Worm (Caenorhabditis elegans) whole organism, young adult: ENCODE data around the gene sna-2.
"Not testable (repeated sequence)": the region's sequence is repeated elsewhere in the genome, so short reads cannot be mapped to it uniquely, and the experiment has no call there.

Experiments used
- B0261.1 ChIP-seq: sonication (generic microtip); optimal IDR thresholded peaks from 2 replicates; lab custom pipeline; 2016; ENCODE audit warnings: mild to moderate bottlenecking, missing genetic modification characterization, moderate library complexity, missing compliant biosample characterization
- F10E7.11 ChIP-seq: sonication (generic microtip); optimal IDR thresholded peaks from 2 replicates; lab custom pipeline; 2017; ENCODE audit warnings: mild to moderate bottlenecking, missing genetic modification characterization, moderate library complexity, missing compliant biosample characterization
- F23B12.7 ChIP-seq: sonication (generic microtip); optimal IDR thresholded peaks from 2 replicates; lab custom pipeline; 2017; ENCODE audit warnings: missing genetic modification characterization, mild to moderate bottlenecking, missing compliant biosample characterization, antibody characterized with exemption, moderate library complexity; ENCODE audit not compliant: insufficient read depth
- F33H1.4 ChIP-seq: fragments of 200-800 bp; sonication (Bioruptor generic); IDR thresholded peaks from 2 replicates; pipeline ENCODE4 v1.3.6; 2022; ENCODE audit warnings: missing genetic modification reagents, missing genetic modification characterization, missing compliant biosample characterization
- F39B2.1 ChIP-seq: fragments of 200-800 bp; sonication (Bioruptor generic); IDR thresholded peaks from 2 replicates; pipeline ENCODE4 v1.3.6; 2022; ENCODE audit warnings: missing genetic modification reagents, missing genetic modification characterization, missing compliant biosample characterization
- K12H6.12 ChIP-seq: fragments of 200-800 bp; sonication (Bioruptor generic); optimal IDR thresholded peaks from 2 replicates; lab custom pipeline; 2018; ENCODE audit warnings: mild to moderate bottlenecking, missing genetic modification characterization, missing compliant biosample characterization
- aptf-2 ChIP-seq: fragments of 200-800 bp; sonication (Bioruptor generic); conservative IDR thresholded peaks from 2 replicates; pipeline ENCODE4 v1.3.6; 2022; ENCODE audit warnings: missing genetic modification reagents, missing genetic modification characterization, missing compliant biosample characterization
- athp-1 ChIP-seq: sonication (generic microtip); optimal IDR thresholded peaks from 2 replicates; lab custom pipeline; 2017; ENCODE audit warnings: mild to moderate bottlenecking, missing genetic modification characterization, missing compliant biosample characterization
- bed-1 ChIP-seq: fragments of 200-800 bp; sonication (Bioruptor generic); IDR thresholded peaks from 2 replicates; pipeline ENCODE4 v1.3.6; 2022; ENCODE audit warnings: missing genetic modification reagents, missing genetic modification characterization, missing compliant biosample characterization
- cebp-1 ChIP-seq, 2 experiments: fragments of 200-800 bp in 1 of 2; sonication (Bioruptor generic) in 1 of 2; sonication (generic microtip) in 1 of 2; IDR thresholded peaks in 1 of 2; optimal IDR thresholded peaks in 1 of 2; 2 replicates each; pipeline versions ENCODE4 v1.3.6 to Lab custom; 2017 to 2022; ENCODE audit warnings: missing compliant biosample characterization in 2 of 2, missing genetic modification characterization in 2 of 2, mild to moderate bottlenecking in 1 of 2, missing genetic modification reagents in 1 of 2, moderate library complexity in 1 of 2
- ceh-100 ChIP-seq: fragments of 200-800 bp; sonication (Bioruptor generic); IDR thresholded peaks from 2 replicates; pipeline ENCODE4 v1.3.6; 2022; ENCODE audit warnings: missing genetic modification reagents, missing genetic modification characterization, missing compliant biosample characterization
- ceh-79 ChIP-seq: sonication (generic microtip); optimal IDR thresholded peaks from 2 replicates; lab custom pipeline; 2017; ENCODE audit warnings: mild to moderate bottlenecking, missing genetic modification characterization, missing compliant biosample characterization
- chd-7 ChIP-seq: sonication (generic microtip); optimal IDR thresholded peaks from 2 replicates; lab custom pipeline; 2016; ENCODE audit warnings: mild to moderate bottlenecking, missing genetic modification characterization, moderate library complexity, missing compliant biosample characterization
- ekl-4 ChIP-seq: fragments of 200-800 bp; sonication (Bioruptor generic); IDR thresholded peaks from 2 replicates; pipeline ENCODE4 v1.3.6; 2022; ENCODE audit warnings: missing genetic modification reagents, missing genetic modification characterization, missing compliant biosample characterization
- him-1 ChIP-seq: sonication (generic microtip); optimal IDR thresholded peaks from 2 replicates; lab custom pipeline; 2016; ENCODE audit warnings: missing genotype, missing genetic modification reagents, missing genetic modification characterization, missing compliant biosample characterization
- hlh-12 ChIP-seq: sonication (generic microtip); optimal IDR thresholded peaks from 2 replicates; lab custom pipeline; 2016; ENCODE audit warnings: missing genetic modification characterization, missing compliant biosample characterization
- hsf-1 ChIP-seq: fragments of 200-800 bp; sonication (Bioruptor generic); IDR thresholded peaks from 2 replicates; pipeline ENCODE4 v1.3.6; 2022; ENCODE audit warnings: missing genetic modification reagents, missing genetic modification characterization, missing compliant biosample characterization
- lin-40 ChIP-seq: sonication (generic microtip); optimal IDR thresholded peaks from 2 replicates; lab custom pipeline; 2016; ENCODE audit warnings: missing genetic modification characterization, mild to moderate bottlenecking, missing compliant biosample characterization, missing genotype, missing genetic modification reagents
- madf-10 ChIP-seq: sonication (generic microtip); optimal IDR thresholded peaks from 2 replicates; lab custom pipeline; 2016; ENCODE audit warnings: mild to moderate bottlenecking, missing genetic modification characterization, missing compliant biosample characterization
- nfya-1 ChIP-seq: sonication (generic microtip); optimal IDR thresholded peaks from 2 replicates; lab custom pipeline; 2017; ENCODE audit warnings: antibody characterized with exemption, missing compliant biosample characterization, missing genetic modification characterization, borderline replicate concordance; ENCODE audit not compliant: insufficient read depth
- nhr-90 ChIP-seq: sonication (generic microtip); optimal IDR thresholded peaks from 2 replicates; lab custom pipeline; 2016; ENCODE audit warnings: missing genotype, mild to moderate bottlenecking, missing genetic modification characterization, missing compliant biosample characterization
- rcor-1 ChIP-seq: fragments of 200-800 bp; sonication (Bioruptor generic); IDR thresholded peaks from 2 replicates; pipeline ENCODE4 v1.3.6; 2022; ENCODE audit warnings: missing genetic modification reagents, missing genetic modification characterization, missing compliant biosample characterization
- unc-62 ChIP-seq: fragments of 150-350 bp; optimal IDR thresholded peaks from 2 replicates; lab custom pipeline; 2014; ENCODE audit warnings: missing biosample characterization, missing genetic modification reagents, missing genetic modification characterization
- ztf-22 ChIP-seq: fragments of 200-800 bp; sonication (Bioruptor generic); optimal IDR thresholded peaks from 2 replicates; lab custom pipeline; 2018; ENCODE audit warnings: mild to moderate bottlenecking, missing genetic modification characterization, moderate library complexity, missing compliant biosample characterization
- ztf-26 ChIP-seq: sonication (generic microtip); optimal IDR thresholded peaks from 2 replicates; lab custom pipeline; 2017; ENCODE audit warnings: missing genetic modification characterization, missing compliant biosample characterization

sna-2 gene

DNA sequence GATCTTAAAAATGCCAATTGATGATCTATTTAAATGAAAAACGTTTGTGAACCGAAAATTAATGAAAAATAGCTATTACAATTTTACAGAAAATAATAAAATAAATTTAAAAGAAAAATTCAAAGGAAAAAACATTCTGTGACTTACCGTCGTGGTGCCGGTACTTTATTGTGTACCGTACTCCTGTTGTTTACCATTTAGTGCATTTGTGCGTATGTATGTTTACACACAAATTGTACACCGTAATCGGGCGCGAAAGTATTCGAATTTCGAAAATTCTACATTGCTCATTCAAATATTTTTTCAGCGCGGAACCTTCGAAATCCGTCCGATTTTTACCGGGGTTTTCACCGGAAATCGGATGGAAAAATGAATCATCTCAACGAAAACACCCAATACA, 582 bp upstream of the sna-2 start, which contains the start of gene T13F2.6 (continued):
- TF ChIP-seq ztf-26 (tag; lab: Kevin White, UChicago) (no peak), ekl-4 (GFP tag; lab: Robert Waterston, UW) (peak; percentile 86), F23B12.7 (tag; lab: Kevin White, UChicago) (peak; percentile 51), athp-1 (tag; lab: Kevin White, UChicago) (peak; percentile 65), F33H1.4 (GFP tag; lab: Robert Waterston, UW) (peak; percentile 80)

DNA sequence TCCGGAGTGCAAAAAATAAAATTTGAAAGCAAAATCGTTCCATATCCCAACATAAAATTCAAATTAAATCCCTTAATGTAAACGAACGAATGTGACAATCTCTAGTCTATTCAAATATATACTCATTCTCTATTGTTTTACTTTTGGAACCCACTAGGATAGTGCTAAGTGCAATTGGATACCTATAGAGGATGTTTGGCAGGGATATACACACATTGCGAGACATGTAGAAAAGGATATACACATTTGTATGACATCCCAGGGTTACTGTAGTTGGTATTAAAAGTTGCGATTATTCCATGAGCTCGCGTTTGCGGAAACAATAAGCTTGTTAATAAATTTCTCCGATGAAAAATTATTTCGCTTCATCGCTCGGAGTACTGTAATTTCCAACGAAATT, 4.0 kb downstream of the sna-2 start:
- TF ChIP-seq athp-1 (tag; lab: Kevin White, UChicago) (no peak), madf-10 (tag; lab: Kevin White, UChicago) (no peak), him-1 (no peak), hlh-12 (no peak)

ce11 chrIV:9772096-9772720, 5.2 kb downstream of the sna-2 start, which contains the start of gene cav-1:
cav-1 (plus strand) TSS chrIV:9772510.
- TF ChIP-seq aptf-2 (0 out of 2 replicates have a peak, but pooled peaks have one; percentile 53), ceh-79 (tag; lab: Kevin White, UChicago) (no peak), rcor-1 (no peak), unc-62 (GFP tag; lab: Kevin White, UChicago) (peak; percentile 34), F10E7.11 (tag; lab: Kevin White, UChicago) (no peak), F39B2.1 (GFP tag; lab: Robert Waterston, UW) (no peak), ztf-22 (GFP tag; lab: Kevin White, UChicago) (no peak)

ce11 chrIV:9770798-9771197, 6.6 kb downstream of the sna-2 start:
- TF ChIP-seq unc-62 (GFP tag; lab: Kevin White, UChicago) (peak; percentile 95), nfya-1 (tag; lab: Kevin White, UChicago) (no peak)
- TF ChIP-seq, all 124 proteins: peak for 1

DNA sequence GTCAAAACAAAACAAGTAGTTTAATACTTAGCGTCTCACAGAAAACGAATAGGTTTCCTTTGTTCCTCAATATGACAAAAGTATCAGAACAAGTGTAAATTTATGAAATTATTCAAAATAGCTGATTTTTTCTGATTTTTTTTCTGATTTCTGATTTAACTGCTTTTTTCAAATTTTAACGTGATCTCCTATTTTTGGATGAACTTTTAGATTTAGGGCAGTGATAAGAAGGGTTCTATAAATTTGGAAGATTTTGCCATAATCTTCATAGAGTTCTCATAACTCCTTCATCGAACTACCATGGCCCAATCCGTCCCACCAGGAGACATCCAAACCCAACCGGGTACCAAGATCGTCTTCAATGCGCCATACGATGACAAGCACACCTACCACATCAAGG, 7.7 kb downstream of the sna-2 start, which contains the start of gene msp-78:
Gene msp-78 (plus strand): TSS at position 301 of the 400 bp plus-strand sequence.
- not testable (repeated sequence) for TF ChIP-seq cebp-1 (GFP tag; IDR thresholded peaks at IDR 0.05; lab: Robert Waterston, UW); cebp-1 (tag; optimal IDR thresholded peaks at IDR 0.05; lab: Kevin White, UChicago); B0261.1 (tag; lab: Kevin White, UChicago); chd-7
- TF ChIP-seq, all 124 proteins: peak for 0; not testable (repeated sequence) for 124

DNA sequence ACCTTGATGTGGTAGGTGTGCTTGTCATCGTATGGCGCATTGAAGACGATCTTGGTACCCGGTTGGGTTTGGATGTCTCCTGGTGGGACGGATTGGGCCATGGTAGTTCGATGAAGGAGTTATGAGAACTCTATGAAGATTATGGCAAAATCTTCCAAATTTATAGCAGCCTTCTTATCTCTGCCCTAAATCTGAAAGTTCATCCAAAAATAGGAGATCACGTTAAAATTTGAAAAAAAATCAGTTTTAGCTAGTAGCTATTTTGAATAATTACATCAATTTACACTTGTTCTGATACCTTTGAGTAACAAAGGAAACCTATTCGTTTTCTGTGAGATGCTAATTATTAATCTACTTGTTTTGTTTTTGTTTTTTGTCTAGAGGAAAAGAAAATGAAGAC, 10.4 kb downstream of the sna-2 start, which contains the start of gene msp-79:
Gene msp-79 (minus strand): TSS at position 101 of the 400 bp plus-strand sequence.
- TF ChIP-seq lin-40 (tag; lab: Kevin White, UChicago); him-1; nhr-90: not testable (repeated sequence)

DNA sequence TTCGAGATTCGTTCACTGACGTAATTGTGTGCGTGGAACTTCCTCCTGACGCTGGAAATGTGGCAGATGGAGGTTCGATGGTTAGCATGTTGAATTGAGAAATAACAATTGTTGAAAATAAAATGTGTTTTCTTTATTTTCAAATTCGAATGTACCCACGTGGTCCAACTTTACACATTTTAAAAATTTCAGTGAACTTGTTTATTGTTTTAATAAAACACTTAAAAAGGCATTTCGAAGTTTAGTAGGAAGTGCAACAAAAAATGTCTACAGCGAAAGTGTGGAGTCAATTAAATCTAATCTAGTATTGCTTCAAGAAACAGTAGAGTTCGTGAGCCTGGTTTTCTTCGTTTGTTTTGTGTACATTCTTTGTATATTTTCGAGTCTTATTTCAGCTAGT, 11.2 kb downstream of the sna-2 start, which contains the start of gene ssp-36:
Gene ssp-36 (minus strand): TSS at position 101 of the 400 bp plus-strand sequence.
- TF ChIP-seq bed-1 (no peak), F10E7.11 (tag; lab: Kevin White, UChicago) (no peak), ceh-100 (no peak), K12H6.12 (tag; lab: Kevin White, UChicago) (no peak), hsf-1 (GFP tag; lab: Robert Waterston, UW) (no peak)
